Worm (Caenorhabditis elegans): ENCODE measurements around the gene fbxl-3.

fbxl-3 gene

DNA sequence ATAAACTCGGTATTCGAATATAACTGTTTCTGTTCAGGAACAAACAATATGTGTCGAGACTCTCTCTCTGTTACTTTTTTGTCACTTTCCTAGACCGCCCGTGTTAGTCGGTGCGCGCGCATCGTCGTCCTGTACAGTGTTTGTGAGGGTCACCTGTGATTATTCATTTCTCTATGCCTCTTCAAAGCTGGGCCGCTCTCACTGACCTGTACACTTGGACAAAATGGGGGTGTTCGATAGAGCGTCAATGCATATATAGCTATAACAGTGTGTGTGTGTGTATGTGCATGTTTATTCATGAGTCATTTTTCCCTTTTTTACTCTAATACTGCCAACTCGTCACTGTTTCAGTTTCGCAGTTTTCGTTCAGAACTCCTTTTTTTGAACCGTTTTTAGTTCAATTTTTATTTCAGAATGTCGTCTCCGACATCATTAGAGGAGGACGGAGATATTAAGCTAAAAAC is 19.1 kb downstream of the fbxl-3 start, which contains the start of gene pkc-3 (continued):
- TF ChIP-seq Y79H2A.3 (GFP tag; conservative IDR thresholded peaks at IDR 0.05) (0 out of 2 replicates have a peak, but pooled peaks have one; percentile 33), rcor-1 (GFP tag; IDR thresholded peaks at IDR 0.05) (peak; percentile 39; the same call in 1 of the 2 replicates), akir-1 (GFP tag; optimal IDR thresholded peaks at IDR 0.05) (no peak), xnd-1 (tag; optimal IDR thresholded peaks at IDR 0.05) (peak; percentile 32), dpff-1 (tag; optimal IDR thresholded peaks at IDR 0.05) (peak; percentile 44), cebp-1 (GFP tag; IDR thresholded peaks at IDR 0.05) (no peak), cebp-1 (tag; optimal IDR thresholded peaks at IDR 0.05) (peak; percentile 65), mes-4 (tag; optimal IDR thresholded peaks at IDR 0.05) (no peak), lin-54 (GFP tag; optimal IDR thresholded peaks at IDR 0.05) (peak; percentile 63), ceh-91 (GFP tag; IDR thresholded peaks at IDR 0.05) (no peak), nfyb-1 (GFP tag; IDR thresholded peaks at IDR 0.05) (peak; percentile 72), ztf-25 (GFP tag; IDR thresholded peaks at IDR 0.05) (no peak), him-1 (tag; optimal IDR thresholded peaks at IDR 0.05) (no peak), ceh-58 (GFP tag; IDR thresholded peaks at IDR 0.05) (no peak), nhr-179 (tag; optimal IDR thresholded peaks at IDR 0.05) (no peak), lsy-27 (tag; optimal IDR thresholded peaks at IDR 0.05; ENCODE audit: borderline replicate concordance, insufficient read depth) (no peak), F57A8.1 (GFP tag; optimal IDR thresholded peaks at IDR 0.05) (no peak), ceh-27 (GFP tag; optimal IDR thresholded peaks at IDR 0.05) (peak; percentile 65), zim-3 (tag; optimal IDR thresholded peaks at IDR 0.05) (no peak), T07F8.4 (tag; optimal IDR thresholded peaks at IDR 0.05) (no peak), hlh-26 (GFP tag; conservative IDR thresholded peaks at IDR 0.05) (no peak), madf-3 (GFP tag; IDR thresholded peaks at IDR 0.05) (peak; percentile 72), somi-1 (GFP tag; optimal IDR thresholded peaks at IDR 0.05) (no peak), die-1 (tag; optimal IDR thresholded peaks at IDR 0.05) (peak; percentile 55), hmg-1.2 (GFP tag; IDR thresholded peaks at IDR 0.05) (peak; percentile 59), attf-3 (GFP tag; conservative IDR thresholded peaks at IDR 0.05) (no peak; the same call in 1 of the 2 replicates), ZK185.1 (tag; optimal IDR thresholded peaks at IDR 0.05; ENCODE audit: poor library complexity, severe bottlenecking) (peak; percentile 47), snpc-1.1 (tag; optimal IDR thresholded peaks at IDR 0.05; ENCODE audit: insufficient read depth) (no peak), lin-40 (tag; optimal IDR thresholded peaks at IDR 0.05) (peak; percentile 62), cebp-2 (GFP tag; IDR thresholded peaks at IDR 0.05) (0 out of 2 replicates have a peak, but pooled peaks have one; percentile 31), hsf-1 (GFP tag; IDR thresholded peaks at IDR 0.05) (peak; percentile 75), zfh-2 (GFP tag; conservative IDR thresholded peaks at IDR 0.05) (peak; percentile 40; the same call in 1 of the 2 replicates), F23B12.7 (tag; optimal IDR thresholded peaks at IDR 0.05; ENCODE audit: insufficient read depth) (no peak), tlf-1 (GFP tag; optimal IDR thresholded peaks at IDR 0.05) (peak; percentile 72), F10E7.11 (tag; optimal IDR thresholded peaks at IDR 0.05) (no peak), mel-28 (tag; optimal IDR thresholded peaks at IDR 0.05; ENCODE audit: borderline replicate concordance) (no peak), ztf-22 (GFP tag; optimal IDR thresholded peaks at IDR 0.05) (peak; percentile 34), B0261.1 (tag; optimal IDR thresholded peaks at IDR 0.05) (no peak), B0035.1 (tag; optimal IDR thresholded peaks at IDR 0.05) (peak; percentile 28), ekl-4 (GFP tag; IDR thresholded peaks at IDR 0.05) (peak; percentile 78), pha-4 (tag; optimal IDR thresholded peaks at IDR 0.05) (peak; percentile 54), snpc-3.4 (tag; optimal IDR thresholded peaks at IDR 0.05) (peak; percentile 80), egl-44 (GFP tag; IDR thresholded peaks at IDR 0.05) (peak; percentile 30; the same call in 1 of the 2 replicates), let-607 (tag; optimal IDR thresholded peaks at IDR 0.05) (peak; percentile 50 to 78), C17E4.6 (GFP tag; IDR thresholded peaks at IDR 0.05) (no peak), Y53G8AR.9 (GFP tag; conservative IDR thresholded peaks at IDR 0.05) (peak; percentile 86), tbx-9 (tag; optimal IDR thresholded peaks at IDR 0.05; ENCODE audit: borderline replicate concordance) (no peak)

All from whole organism, young adult.